Worm (Caenorhabditis elegans) whole organism, L2 larva: ENCODE results near the gene Y65A5A.2.
A peak's percentile ranks its signal among the peaks of the same experiment; 100 is the strongest.

Experiments
- C34F6.9 ChIP-seq: fragments of 150-350 bp; optimal IDR thresholded peaks from 2 replicates; lab custom pipeline; 2014; ENCODE audit warnings: missing biosample characterization, missing genetic modification characterization
- Y55F3AM.14 ChIP-seq: fragments of 200-800 bp; sonication (Bioruptor generic); optimal IDR thresholded peaks from 2 replicates; lab custom pipeline; 2018; ENCODE audit warnings: mild to moderate bottlenecking, missing genetic modification characterization, missing compliant biosample characterization
- ZK546.5 ChIP-seq: sonication (generic microtip); optimal IDR thresholded peaks from 2 replicates; lab custom pipeline; 2017; ENCODE audit warnings: missing biosample characterization, missing genetic modification characterization
- alr-1 ChIP-seq: fragments of 150-350 bp; optimal IDR thresholded peaks from 2 replicates; lab custom pipeline; 2014; ENCODE audit warnings: missing biosample characterization, missing genetic modification characterization
- blmp-1 ChIP-seq: sonication (generic microtip); optimal IDR thresholded peaks from 2 replicates; lab custom pipeline; 2017; ENCODE audit warnings: missing genetic modification characterization, mild to moderate bottlenecking, missing compliant biosample characterization, antibody characterized with exemption, moderate library complexity; ENCODE audit not compliant: insufficient read depth
- ceh-16 ChIP-seq: fragments of 150-350 bp; optimal IDR thresholded peaks from 2 replicates; lab custom pipeline; 2014; ENCODE audit warnings: missing biosample characterization, missing genetic modification characterization
- ceh-82 ChIP-seq: fragments of 150-350 bp; optimal IDR thresholded peaks from 2 replicates; lab custom pipeline; 2014; ENCODE audit warnings: missing biosample characterization, missing genetic modification characterization
- dmd-4 ChIP-seq: sonication (generic microtip); optimal IDR thresholded peaks from 2 replicates; lab custom pipeline; 2017; ENCODE audit warnings: missing biosample characterization, missing genetic modification characterization
- egl-27 ChIP-seq: sonication (generic microtip); optimal IDR thresholded peaks from 3 replicates; lab custom pipeline; 2017; ENCODE audit warnings: missing biosample characterization, missing genetic modification reagents, missing genetic modification characterization
- gmeb-1 ChIP-seq: fragments of 150-350 bp; optimal IDR thresholded peaks from 2 replicates; lab custom pipeline; 2014; ENCODE audit warnings: missing biosample characterization, missing genetic modification characterization
- lin-11 ChIP-seq: fragments of 150-350 bp; sonication (generic microtip); optimal IDR thresholded peaks from 2 replicates; lab custom pipeline; 2014; ENCODE audit warnings: missing biosample characterization, missing genetic modification characterization, inconsistent platforms, mixed read lengths
- lin-13 ChIP-seq: fragments of 150-350 bp; optimal IDR thresholded peaks from 2 replicates; lab custom pipeline; 2014; ENCODE audit warnings: missing biosample characterization, missing genetic modification reagents, missing genetic modification characterization
- lin-39 ChIP-seq: fragments of 150-350 bp; optimal IDR thresholded peaks from 2 replicates; lab custom pipeline; 2014; ENCODE audit warnings: missing biosample characterization, missing genetic modification reagents, missing genetic modification characterization
- lsy-2 ChIP-seq, 2 experiments: fragments of 150-350 bp in 1 of 2; sonication (generic microtip) in 1 of 2; optimal IDR thresholded peaks; 2 replicates each; lab custom pipeline; 2014 to 2017; ENCODE audit warnings: missing biosample characterization in 2 of 2, missing genetic modification characterization in 2 of 2
- mab-5 ChIP-seq: fragments of 150-350 bp; optimal IDR thresholded peaks from 2 replicates; lab custom pipeline; 2014; ENCODE audit warnings: missing biosample characterization, missing genetic modification characterization
- nhr-10 ChIP-seq: sonication (generic microtip); optimal IDR thresholded peaks from 2 replicates; lab custom pipeline; 2017; ENCODE audit warnings: missing biosample characterization, missing genetic modification characterization
- nhr-11 ChIP-seq: fragments of 150-350 bp; optimal IDR thresholded peaks from 2 replicates; lab custom pipeline; 2014; ENCODE audit warnings: missing biosample characterization, missing genetic modification characterization
- nhr-129 ChIP-seq: fragments of 150-350 bp; optimal IDR thresholded peaks from 2 replicates; lab custom pipeline; 2014; ENCODE audit warnings: missing biosample characterization, missing genetic modification characterization
- nhr-21 ChIP-seq: fragments of 150-350 bp; optimal IDR thresholded peaks from 2 replicates; lab custom pipeline; 2014; ENCODE audit warnings: missing biosample characterization, missing genetic modification characterization
- nhr-237 ChIP-seq: fragments of 150-350 bp; optimal IDR thresholded peaks from 2 replicates; lab custom pipeline; 2014; ENCODE audit warnings: missing biosample characterization, missing genetic modification characterization
- nhr-25 ChIP-seq: fragments of 150-350 bp; sonication (generic microtip); optimal IDR thresholded peaks from 3 replicates; lab custom pipeline; 2014; ENCODE audit warnings: missing biosample characterization, missing genetic modification characterization
- nhr-6 ChIP-seq: fragments of 150-350 bp; optimal IDR thresholded peaks from 2 replicates; lab custom pipeline; 2014; ENCODE audit warnings: missing biosample characterization, missing genetic modification characterization
- nhr-77 ChIP-seq: fragments of 150-350 bp; optimal IDR thresholded peaks from 2 replicates; lab custom pipeline; 2014; ENCODE audit warnings: missing biosample characterization, missing genetic modification characterization
- peb-1 ChIP-seq: fragments of 150-350 bp; optimal IDR thresholded peaks from 2 replicates; lab custom pipeline; 2014; ENCODE audit warnings: missing biosample characterization, missing genetic modification characterization
- sem-4 ChIP-seq: fragments of 150-350 bp; optimal IDR thresholded peaks from 2 replicates; lab custom pipeline; 2014; ENCODE audit warnings: missing biosample characterization, missing genetic modification reagents, missing genetic modification characterization
- skn-1 ChIP-seq: sonication (generic microtip); optimal IDR thresholded peaks from 2 replicates; lab custom pipeline; 2017; ENCODE audit warnings: missing biosample characterization, missing genetic modification characterization
- sma-3 ChIP-seq: sonication (generic microtip); optimal IDR thresholded peaks from 2 replicates; lab custom pipeline; 2016; ENCODE audit warnings: missing genetic modification reagents, missing genetic modification characterization, missing compliant biosample characterization
- sma-9 ChIP-seq, 2 experiments: fragments of 150-350 bp in 1 of 2; sonication (generic microtip) in 1 of 2; optimal IDR thresholded peaks; 2 replicates each; lab custom pipeline; 2014 to 2016; ENCODE audit warnings: missing genetic modification characterization in 2 of 2, mild to moderate bottlenecking in 1 of 2, missing biosample characterization in 1 of 2, missing compliant biosample characterization in 1 of 2, missing genetic modification reagents in 1 of 2, moderate library complexity in 1 of 2
- unc-39 ChIP-seq: fragments of 150-350 bp; optimal IDR thresholded peaks from 2 replicates; lab custom pipeline; 2014; ENCODE audit warnings: missing biosample characterization, missing genetic modification characterization
- unc-55 ChIP-seq: fragments of 150-350 bp; sonication (generic microtip); optimal IDR thresholded peaks from 3 replicates; lab custom pipeline; 2014; ENCODE audit warnings: missing biosample characterization, missing genetic modification reagents, missing genetic modification characterization
- zag-1 ChIP-seq: fragments of 150-350 bp; optimal IDR thresholded peaks from 2 replicates; lab custom pipeline; 2014; ENCODE audit warnings: missing biosample characterization, missing genetic modification characterization
- ztf-1 ChIP-seq: fragments of 200-800 bp; sonication (Bioruptor generic); conservative IDR thresholded peaks from 2 replicates; pipeline ENCODE4 v1.3.6; 2022; ENCODE audit warnings: missing genetic modification characterization, missing compliant biosample characterization
- ztf-4 ChIP-seq: fragments of 150-350 bp; optimal IDR thresholded peaks from 2 replicates; lab custom pipeline; 2014; ENCODE audit warnings: missing biosample characterization, missing genetic modification characterization

The Y65A5A.2 gene

DNA sequence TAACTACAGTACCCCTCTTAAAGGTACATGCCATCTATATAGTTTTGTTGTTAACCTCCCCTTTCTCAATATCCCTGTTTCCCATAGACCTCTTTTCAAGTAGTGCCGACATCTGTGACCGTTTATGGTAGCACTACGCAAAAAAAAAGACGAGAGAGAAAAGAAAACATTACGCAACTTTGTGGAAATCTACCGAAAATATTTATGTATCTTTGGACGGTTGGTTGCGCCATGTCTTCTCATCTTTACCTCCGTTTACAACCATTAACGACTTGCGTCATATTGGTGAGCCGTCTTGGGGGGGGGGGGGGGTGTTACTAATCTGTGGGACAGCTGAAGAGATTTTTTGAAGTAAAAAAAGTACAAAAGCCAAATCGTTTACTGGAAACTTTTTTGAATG lies 20.4 kb upstream of the Y65A5A.2 start:
- TF ChIP-seq nhr-6 (tag; lab: Kevin White, UChicago) (no peak), ztf-4 (tag; lab: Kevin White, UChicago) (no peak), lsy-2 (tag; optimal IDR thresholded peaks at IDR 0.05; lab: Kevin White, UChicago) (no peak), sem-4 (tag; lab: Kevin White, UChicago) (no peak)
- TF ChIP-seq, all 48 proteins: peak for 0

DNA sequence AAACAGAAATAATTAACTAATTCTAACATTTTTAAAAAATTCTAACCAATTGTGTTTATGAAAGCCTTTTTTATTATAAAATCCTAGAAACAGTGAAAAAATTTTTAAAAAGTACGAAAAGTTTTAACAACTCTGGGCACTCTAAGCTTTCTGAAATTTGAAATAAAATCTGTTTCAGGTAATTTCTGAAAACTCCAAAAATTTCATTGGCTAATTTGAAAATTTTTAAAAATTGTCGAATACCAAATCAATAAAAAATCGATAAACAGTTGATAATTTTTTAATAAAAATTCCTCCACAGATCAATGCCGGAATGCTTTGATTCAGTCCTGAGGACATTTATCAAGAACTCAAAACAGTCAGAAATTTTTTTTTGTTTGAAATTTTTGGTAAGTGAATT lies 18.2 kb upstream of the Y65A5A.2 start, which contains the start of gene Y65A5A.24:
Y65A5A.24 (plus strand) TSS at position 301 of the 400 bp plus-strand sequence.
- TF ChIP-seq nhr-11 (tag; lab: Kevin White, UChicago): no peak
- TF ChIP-seq ztf-1 (GFP tag; lab: Robert Waterston, UW): no peak
- no peak for TF ChIP-seq mab-5
- TF ChIP-seq lin-13: no peak
- TF ChIP-seq, all 48 proteins: peak for 0

DNA sequence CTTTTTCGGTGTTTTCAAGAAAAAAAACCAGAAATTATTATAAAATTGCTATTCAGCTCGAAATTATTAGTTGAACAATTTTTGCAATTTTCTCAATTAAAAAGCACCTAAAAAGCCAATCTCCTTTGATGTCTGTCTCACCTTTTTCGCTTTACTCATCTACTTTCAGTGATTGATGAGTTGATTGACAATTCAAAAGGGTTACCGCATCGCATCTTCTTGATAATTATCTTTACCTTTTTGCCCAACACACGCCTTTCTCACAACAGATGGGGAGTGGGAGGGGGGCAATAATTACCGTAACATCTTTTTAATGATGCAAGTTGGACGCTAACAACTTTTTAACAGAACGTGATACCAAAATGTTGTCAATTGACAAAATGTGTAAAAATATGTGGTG lies 15.2 kb upstream of the Y65A5A.2 start:
- TF ChIP-seq egl-27 (tag; lab: Kevin White, UChicago): peak; percentile 12
- TF ChIP-seq nhr-237 (tag; lab: Kevin White, UChicago): no peak
- no peak for TF ChIP-seq sma-9 (GFP tag; optimal IDR thresholded peaks at IDR 0.05; lab: Kevin White, UChicago)
- no peak for TF ChIP-seq sma-9 (tag; optimal IDR thresholded peaks at IDR 0.05; lab: Kevin White, UChicago)
- no peak for TF ChIP-seq alr-1 (tag; lab: Kevin White, UChicago)
- no peak for TF ChIP-seq nhr-21 (tag; lab: Kevin White, UChicago)
- TF ChIP-seq C34F6.9 (tag; lab: Kevin White, UChicago): no peak
- TF ChIP-seq nhr-25 (tag; lab: Kevin White, UChicago): peak; percentile 18
- TF ChIP-seq nhr-11 (tag; lab: Kevin White, UChicago): no peak
- TF ChIP-seq ceh-16 (tag; lab: Kevin White, UChicago): peak; percentile 82
- no peak for TF ChIP-seq nhr-129
- TF ChIP-seq, all 48 proteins: peak for 3

DNA sequence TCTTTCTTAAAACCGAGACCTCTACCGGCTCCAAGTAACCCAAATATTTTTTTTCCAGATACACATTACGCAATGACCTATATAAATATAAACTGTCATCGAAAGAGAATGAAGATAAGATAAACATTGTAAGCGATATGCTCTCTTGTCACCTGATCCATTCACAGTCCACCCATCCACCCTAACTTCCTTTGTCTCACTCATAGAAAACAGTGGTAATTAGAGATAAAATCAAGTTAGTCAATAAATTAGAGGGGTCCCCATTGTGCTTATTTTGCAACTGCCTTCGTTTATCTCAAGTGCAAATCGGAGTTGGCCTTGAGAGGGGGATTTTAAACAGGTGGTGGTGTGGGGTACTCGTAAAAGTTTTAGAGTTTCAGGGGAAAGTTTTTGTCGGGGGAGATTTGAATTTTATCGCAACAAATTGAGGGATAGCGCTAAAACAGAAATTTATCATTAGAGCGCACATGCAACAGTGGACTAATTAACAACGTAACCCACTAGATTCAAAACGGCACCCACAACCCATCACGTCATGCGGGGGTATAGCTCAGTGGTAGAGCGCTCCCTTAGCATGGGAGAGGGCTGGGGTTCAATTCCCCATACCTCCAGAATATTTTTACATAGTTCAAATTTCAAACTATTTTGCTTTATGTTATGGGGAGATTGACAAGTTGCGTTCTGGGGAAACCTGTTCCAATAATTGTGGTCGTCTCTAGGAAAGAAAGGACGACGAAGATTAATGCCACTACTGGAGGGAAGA lies 13.8 kb upstream of the Y65A5A.2 start:
- peak; percentile 60 for TF ChIP-seq ceh-16 (tag; lab: Kevin White, UChicago)
- no peak for TF ChIP-seq Y55F3AM.14 (GFP tag; lab: Kevin White, UChicago)
- TF ChIP-seq blmp-1 (tag; lab: Kevin White, UChicago): no peak
- no peak for TF ChIP-seq lsy-2 (tag; optimal IDR thresholded peaks at IDR 0.05; lab: Kevin White, UChicago)
- no peak for TF ChIP-seq lin-39 (tag; lab: Kevin White, UChicago)
- peak; percentile 12 for TF ChIP-seq nhr-21 (tag; lab: Kevin White, UChicago)
- peak; percentile 21 for TF ChIP-seq lin-13
- no peak for TF ChIP-seq ceh-82
- TF ChIP-seq mab-5: no peak
- TF ChIP-seq nhr-6 (tag; lab: Kevin White, UChicago): no peak
- TF ChIP-seq nhr-25 (tag; lab: Kevin White, UChicago): peak; percentile 38
- peak; percentile 2 for TF ChIP-seq unc-55 (GFP tag; lab: Kevin White, UChicago)
- TF ChIP-seq egl-27 (tag; lab: Kevin White, UChicago): no peak
- TF ChIP-seq lin-11 (tag; lab: Kevin White, UChicago): no peak
- TF ChIP-seq nhr-10: no peak
- TF ChIP-seq gmeb-1 (tag; lab: Kevin White, UChicago): no peak
- TF ChIP-seq nhr-11 (tag; lab: Kevin White, UChicago): no peak
- TF ChIP-seq nhr-77 (tag; lab: Kevin White, UChicago): no peak
- TF ChIP-seq sma-3 (GFP tag; lab: Kevin White, UChicago): no peak
- TF ChIP-seq ZK546.5 (tag; lab: Kevin White, UChicago): no peak
- no peak for TF ChIP-seq unc-39 (tag; lab: Kevin White, UChicago)
- TF ChIP-seq nhr-129: peak; percentile 8
- TF ChIP-seq peb-1 (tag; lab: Kevin White, UChicago): no peak
- TF ChIP-seq ztf-4 (tag; lab: Kevin White, UChicago): no peak
- no peak for TF ChIP-seq skn-1 (tag; lab: Kevin White, UChicago)
- TF ChIP-seq alr-1 (tag; lab: Kevin White, UChicago): no peak
- TF ChIP-seq ztf-1 (GFP tag; lab: Robert Waterston, UW): no peak
- TF ChIP-seq dmd-4 (tag; lab: Kevin White, UChicago): no peak
- TF ChIP-seq zag-1 (tag; lab: Kevin White, UChicago): no peak
